Fruit fly (Drosophila melanogaster) whole organism, embryonic: Measurements from ENCODE around the gene Larp7.

Experiments used
- CG1024 ChIP-seq: fragments of 200-800 bp; sonication (Bioruptor generic); IDR thresholded peaks from 2 replicates; pipeline ENCODE4 v1.3.6; 2022; ENCODE audit warnings: missing biosample characterization, missing genetic modification characterization
- CG10267 ChIP-seq: fragments of 200-800 bp; sonication (Bioruptor generic); optimal IDR thresholded peaks from 2 replicates; lab custom pipeline; 2018; ENCODE audit warnings: missing biosample characterization, mild to moderate bottlenecking, missing genetic modification characterization, moderate library complexity
- CG11398 ChIP-seq: fragments of 200-800 bp; sonication (Bioruptor generic); optimal IDR thresholded peaks from 2 replicates; lab custom pipeline; 2016; ENCODE audit warnings: missing biosample characterization, missing genetic modification characterization
- CG12104 ChIP-seq: fragments of 200-800 bp; sonication (Bioruptor generic); optimal IDR thresholded peaks from 3 replicates; lab custom pipeline; 2016; ENCODE audit warnings: missing biosample characterization, missing genetic modification characterization
- CG1233 ChIP-seq: fragments of 200-800 bp; sonication (Bioruptor generic); optimal IDR thresholded peaks from 4 replicates; lab custom pipeline; 2018; ENCODE audit warnings: missing biosample characterization, mild to moderate bottlenecking, missing genetic modification characterization
- CG13424 ChIP-seq: fragments of 200-800 bp; sonication (Bioruptor generic); optimal IDR thresholded peaks from 2 replicates; lab custom pipeline; 2019; ENCODE audit warnings: missing biosample characterization, mild to moderate bottlenecking, missing genetic modification characterization, moderate library complexity
- CG13775 ChIP-seq: fragments of 200-800 bp; sonication (Bioruptor generic); optimal IDR thresholded peaks from 3 replicates; lab custom pipeline; 2017; ENCODE audit warnings: missing biosample characterization, mild to moderate bottlenecking, missing genetic modification characterization
- CG14710 ChIP-seq: fragments of 200-800 bp; sonication (Bioruptor generic); optimal IDR thresholded peaks from 3 replicates; lab custom pipeline; 2019; ENCODE audit warnings: missing biosample characterization, mild to moderate bottlenecking, missing genetic modification characterization, moderate library complexity
- CG17328 ChIP-seq: fragments of 200-800 bp; sonication (Bioruptor generic); IDR thresholded peaks from 2 replicates; pipeline ENCODE4 v1.3.6; 2022; ENCODE audit warnings: missing biosample characterization, missing genetic modification characterization
- CG2202 ChIP-seq: fragments of 200-800 bp; sonication (Bioruptor generic); optimal IDR thresholded peaks from 2 replicates; lab custom pipeline; 2018; ENCODE audit warnings: missing biosample characterization, mild to moderate bottlenecking, missing genetic modification characterization
- CG30403 ChIP-seq: fragments of 200-800 bp; sonication (Bioruptor generic); optimal IDR thresholded peaks from 3 replicates; lab custom pipeline; 2016; ENCODE audit warnings: missing biosample characterization, missing genetic modification characterization
- CG32767 ChIP-seq: fragments of 200-800 bp; sonication (Bioruptor generic); IDR thresholded peaks from 2 replicates; pipeline ENCODE4 v1.3.6; 2022; ENCODE audit warnings: missing biosample characterization, missing genetic modification characterization
- CG3726 ChIP-seq: fragments of 200-800 bp; sonication (Bioruptor generic); IDR thresholded peaks from 3 replicates; pipeline ENCODE4, ENCODE4 v1.3.6; 2022; ENCODE audit warnings: missing biosample characterization, missing genetic modification characterization
- CG4730 ChIP-seq: fragments of 200-800 bp; sonication (Bioruptor generic); IDR thresholded peaks from 2 replicates; pipeline ENCODE4 v1.3.6; 2022; ENCODE audit warnings: missing biosample characterization, missing genetic modification characterization
- CG6654 ChIP-seq: fragments of 200-800 bp; sonication (Bioruptor generic); optimal IDR thresholded peaks from 2 replicates; lab custom pipeline; 2017; ENCODE audit warnings: missing biosample characterization, mild to moderate bottlenecking, missing genetic modification characterization
- CG6689 ChIP-seq: fragments of 200-800 bp; sonication (Bioruptor generic); IDR thresholded peaks from 2 replicates; pipeline ENCODE4 v1.3.6; 2022; ENCODE audit warnings: missing biosample characterization, missing genetic modification characterization
- CG8924 ChIP-seq: fragments of 200-800 bp; optimal IDR thresholded peaks from 3 replicates; lab custom pipeline; 2019; ENCODE audit warnings: missing biosample characterization, mild to moderate bottlenecking, missing genetic modification characterization, moderate library complexity
- CG9727 ChIP-seq: fragments of 200-800 bp; sonication (Bioruptor generic); optimal IDR thresholded peaks from 3 replicates; lab custom pipeline; 2017; ENCODE audit warnings: missing biosample characterization, mild to moderate bottlenecking, missing genetic modification characterization
- CHES-1-like ChIP-seq: fragments of 200-800 bp; sonication (Bioruptor generic); optimal IDR thresholded peaks from 2 replicates; lab custom pipeline; 2016; ENCODE audit warnings: missing biosample characterization, missing genetic modification characterization
- D19B ChIP-seq: fragments of 200-800 bp; sonication (Bioruptor generic); optimal IDR thresholded peaks from 2 replicates; lab custom pipeline; 2017; ENCODE audit warnings: missing biosample characterization, mild to moderate bottlenecking, missing genetic modification characterization
- Dek ChIP-seq: fragments of 200-800 bp; sonication (Bioruptor generic); optimal IDR thresholded peaks from 3 replicates; lab custom pipeline; 2019; ENCODE audit warnings: missing biosample characterization, mild to moderate bottlenecking, missing genetic modification characterization, moderate library complexity
- Hsf ChIP-seq: fragments of 200-800 bp; sonication (Bioruptor generic); optimal IDR thresholded peaks from 3 replicates; lab custom pipeline; 2016; ENCODE audit warnings: missing biosample characterization, missing genetic modification characterization
- Lhr ChIP-seq: fragments of 200-800 bp; sonication (Bioruptor generic); optimal IDR thresholded peaks from 3 replicates; lab custom pipeline; 2017; ENCODE audit warnings: mild to moderate bottlenecking, missing biosample characterization, missing genetic modification reagents, missing genetic modification characterization
- Oaz ChIP-seq: fragments of 200-800 bp; sonication (Bioruptor generic); IDR thresholded peaks from 2 replicates; pipeline ENCODE4 v1.3.6; 2022; ENCODE audit warnings: missing biosample characterization, missing genetic modification characterization
- Stat92E ChIP-seq, 3 experiments: fragments of >200 bp in 2 of 3; fragments of 200-800 bp in 1 of 3; sonication (Bioruptor generic) in 1 of 3; optimal IDR thresholded peaks; 2 replicates each; lab custom pipeline; 2017 to 2019; ENCODE audit warnings: missing biosample characterization in 3 of 3, missing genetic modification characterization in 3 of 3, mild to moderate bottlenecking in 1 of 3, moderate library complexity in 1 of 3
- Taf1 ChIP-seq: fragments of 200-800 bp; sonication (Bioruptor generic); IDR thresholded peaks from 2 replicates; pipeline ENCODE4 v1.3.6; 2022; ENCODE audit warnings: missing biosample characterization, missing genetic modification characterization
- Xbp1 ChIP-seq: fragments of 200-800 bp; sonication (Bioruptor generic); optimal IDR thresholded peaks from 3 replicates; lab custom pipeline; 2016; ENCODE audit warnings: missing biosample characterization, mild to moderate bottlenecking, missing genetic modification characterization
- YL-1 ChIP-seq: fragments of 200-800 bp; sonication (Bioruptor generic); optimal IDR thresholded peaks from 3 replicates; lab custom pipeline; 2017; ENCODE audit warnings: missing biosample characterization, mild to moderate bottlenecking, missing genetic modification characterization
- ab ChIP-seq: fragments of 200-800 bp; sonication (Bioruptor generic); optimal IDR thresholded peaks from 2 replicates; lab custom pipeline; 2016; ENCODE audit warnings: missing biosample characterization, missing genetic modification characterization
- bigmax ChIP-seq: fragments of 200-800 bp; sonication (Bioruptor generic); optimal IDR thresholded peaks from 2 replicates; lab custom pipeline; 2018; ENCODE audit warnings: missing biosample characterization, mild to moderate bottlenecking, missing genetic modification characterization
- chn ChIP-seq: fragments of 200-800 bp; sonication (Bioruptor generic); optimal IDR thresholded peaks from 2 replicates; lab custom pipeline; 2016; ENCODE audit warnings: missing biosample characterization, missing genetic modification characterization
- ci ChIP-seq: fragments of 200-800 bp; sonication (Bioruptor generic); IDR thresholded peaks from 3 replicates; pipeline ENCODE4 v1.3.6; 2022; ENCODE audit warnings: missing biosample characterization, missing genetic modification characterization
- crp ChIP-seq, 2 experiments: fragments of 200-800 bp; sonication (Bioruptor generic); optimal IDR thresholded peaks; 2 replicates in 1 of 2; 3 replicates in 1 of 2; lab custom pipeline; 2017; ENCODE audit warnings: missing biosample characterization in 2 of 2, missing genetic modification characterization in 2 of 2, mild to moderate bottlenecking in 1 of 2, moderate library complexity in 1 of 2
- dm ChIP-seq: fragments of 200-800 bp; sonication (Bioruptor generic); optimal IDR thresholded peaks from 3 replicates; lab custom pipeline; 2016; ENCODE audit warnings: missing biosample characterization, missing genetic modification characterization
- fd3F ChIP-seq: fragments of 200-800 bp; sonication (Bioruptor generic); optimal IDR thresholded peaks from 2 replicates; lab custom pipeline; 2018; ENCODE audit warnings: missing biosample characterization, mild to moderate bottlenecking, missing genetic modification characterization, moderate library complexity
- fd64A ChIP-seq: fragments of 200-800 bp; sonication (Bioruptor generic); optimal IDR thresholded peaks from 3 replicates; lab custom pipeline; 2018; ENCODE audit warnings: missing biosample characterization, mild to moderate bottlenecking, missing genetic modification characterization
- gsb-n ChIP-seq: fragments of 200-800 bp; sonication (Bioruptor generic); optimal IDR thresholded peaks from 3 replicates; lab custom pipeline; 2018; ENCODE audit warnings: missing biosample characterization, mild to moderate bottlenecking, missing genetic modification characterization
- kni ChIP-seq: fragments of 200-800 bp; sonication (Bioruptor generic); optimal IDR thresholded peaks from 3 replicates; lab custom pipeline; 2017; ENCODE audit warnings: mild to moderate bottlenecking, missing biosample characterization, missing genetic modification reagents, missing genetic modification characterization
- lab ChIP-seq: fragments of 200-800 bp; sonication (Bioruptor generic); optimal IDR thresholded peaks from 3 replicates; lab custom pipeline; 2017; ENCODE audit warnings: missing biosample characterization, missing genetic modification characterization, mild to moderate bottlenecking, moderate library complexity, missing genetic modification reagents
- nerfin-2 ChIP-seq: fragments of 200-800 bp; sonication (Bioruptor generic); IDR thresholded peaks from 2 replicates; pipeline ENCODE4 v1.3.6; 2022; ENCODE audit warnings: missing biosample characterization, missing genetic modification characterization; ENCODE audit not compliant: partially characterized antibody
- prd ChIP-seq, 3 experiments: fragments of >200 bp in 2 of 3; fragments of 200-800 bp in 1 of 3; sonication (Bioruptor generic) in 1 of 3; optimal IDR thresholded peaks in 2 of 3; IDR thresholded peaks in 1 of 3; 2 replicates in 2 of 3; 3 replicates in 1 of 3; pipeline versions ENCODE4 v1.3.6 to Lab custom; 2017 to 2022; ENCODE audit warnings: missing biosample characterization in 1 of 3, missing genetic modification characterization in 1 of 3
- pzg ChIP-seq: fragments of 200-800 bp; sonication (Bioruptor generic); optimal IDR thresholded peaks from 3 replicates; lab custom pipeline; 2018; ENCODE audit warnings: missing biosample characterization, mild to moderate bottlenecking, missing genetic modification characterization, moderate library complexity
- rib ChIP-seq: fragments of 200-800 bp; sonication (Bioruptor generic); IDR thresholded peaks from 2 replicates; pipeline ENCODE4 v1.3.6; 2022; ENCODE audit warnings: missing biosample characterization, missing genetic modification characterization
- sd ChIP-seq: fragments of 200-800 bp; sonication (Bioruptor generic); optimal IDR thresholded peaks from 3 replicates; lab custom pipeline; 2018; ENCODE audit warnings: missing biosample characterization, mild to moderate bottlenecking, missing genetic modification characterization, moderate library complexity
- sim ChIP-seq: fragments of 200-800 bp; sonication (Bioruptor generic); IDR thresholded peaks from 2 replicates; pipeline ENCODE4 v1.3.6; 2022; ENCODE audit warnings: missing biosample characterization, missing genetic modification characterization
- sima ChIP-seq: fragments of 200-800 bp; sonication (Bioruptor generic); optimal IDR thresholded peaks from 2 replicates; lab custom pipeline; 2016; ENCODE audit warnings: missing biosample characterization, missing genetic modification characterization
- sr ChIP-seq: fragments of 200-800 bp; sonication (Bioruptor generic); IDR thresholded peaks from 3 replicates; pipeline ENCODE4 v1.3.6; 2022; ENCODE audit warnings: missing biosample characterization, missing genetic modification characterization
- tin ChIP-seq: fragments of 200-800 bp; sonication (Bioruptor generic); optimal IDR thresholded peaks from 3 replicates; lab custom pipeline; 2016; ENCODE audit warnings: missing biosample characterization, missing genetic modification characterization
- usp ChIP-seq: fragments of >200 bp; optimal IDR thresholded peaks from 2 replicates; lab custom pipeline; 2017; ENCODE audit warnings: missing biosample characterization, missing genetic modification characterization
- vnd ChIP-seq: fragments of 200-800 bp; sonication (Bioruptor generic); IDR thresholded peaks from 3 replicates; pipeline ENCODE4 v1.3.6; 2022; ENCODE audit warnings: missing biosample characterization, missing genetic modification characterization; ENCODE audit not compliant: partially characterized antibody

The Larp7 gene

DNA sequence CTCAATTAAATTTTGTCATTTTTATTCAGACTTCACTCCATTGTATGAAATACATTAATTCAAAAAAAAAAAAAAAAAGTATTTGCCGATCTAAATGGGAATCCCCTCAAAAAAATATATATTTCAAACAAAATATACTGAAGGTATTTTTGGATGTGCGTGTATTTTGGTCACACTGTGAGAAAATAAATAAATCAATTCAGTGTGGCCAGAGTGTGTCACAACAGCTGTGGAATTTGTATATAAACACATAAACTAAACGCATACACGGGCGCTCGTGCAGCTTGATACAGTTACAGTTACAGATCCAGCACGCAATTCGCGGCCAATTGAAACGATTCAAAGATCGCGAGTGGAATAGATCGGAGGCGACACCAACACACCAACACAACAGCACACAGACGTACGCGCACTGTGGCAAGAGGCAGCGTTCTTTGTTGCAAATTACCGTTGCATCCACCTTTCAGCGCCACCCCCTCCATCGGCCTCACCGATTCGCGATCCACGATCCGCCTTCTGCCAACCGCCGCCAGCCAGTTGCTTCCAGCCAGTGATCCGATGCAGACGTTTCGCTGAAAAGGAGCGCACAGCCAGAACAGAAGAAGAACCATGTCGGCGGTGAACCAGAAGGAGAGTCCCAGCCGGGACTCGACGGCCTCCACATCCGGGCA, 6.7 kb downstream of the Larp7 start, which contains the start of gene CG17754 (continued):
- TF ChIP-seq CG6654 (no peak), chn (GFP tag; lab: Kevin White, UChicago) (no peak), ab (no peak), kni (GFP tag; lab: Kevin White, UChicago) (no peak), tin (GFP tag; lab: Kevin White, UChicago) (no peak), CG17328 (GFP tag; lab: Robert Waterston, UW) (no peak), sd (tag; lab: Kevin White, UChicago) (peak; percentile 85), prd (optimal IDR thresholded peaks at IDR 0.05; lab: Kevin White, UChicago) (no peak), prd (GFP tag; IDR thresholded peaks at IDR 0.05; lab: Robert Waterston, UW) (no peak), Oaz (GFP tag; lab: Robert Waterston, UW) (no peak), CG10267 (peak; percentile 14), crp (GFP tag; optimal IDR thresholded peaks at IDR 0.05; lab: Kevin White, UChicago) (peak; percentile 21 to 83), vnd (GFP tag; lab: Robert Waterston, UW) (no peak), CG32767 (no peak), CHES-1-like (GFP tag; lab: Kevin White, UChicago) (peak; percentile 0), Hsf (no peak), bigmax (no peak), CG13775 (GFP tag; lab: Kevin White, UChicago) (no peak), Dek (tag; lab: Kevin White, UChicago) (no peak), YL-1 (peak; percentile 32), CG30403 (GFP tag; lab: Kevin White, UChicago) (no peak), nerfin-2 (GFP tag; lab: Robert Waterston, UW) (no peak), fd3F (GFP tag; lab: Kevin White, UChicago) (no peak), CG11398 (no peak), usp (no peak), CG2202 (tag; lab: Kevin White, UChicago) (no peak), gsb-n (tag; lab: Kevin White, UChicago) (no peak), sima (no peak), dm (GFP tag; lab: Kevin White, UChicago) (no peak), rib (GFP tag; lab: Robert Waterston, UW) (no peak), CG6689 (GFP tag; lab: Robert Waterston, UW) (no peak), CG8924 (tag; lab: Kevin White, UChicago) (peak; percentile 34), pzg (GFP tag; lab: Kevin White, UChicago) (peak; percentile 61), sim (no peak), CG12104 (GFP tag; lab: Kevin White, UChicago) (no peak), CG1233 (no peak), Stat92E (GFP tag; optimal IDR thresholded peaks at IDR 0.05; lab: Kevin White, UChicago) (no peak), Lhr (peak; percentile 59), D19B (GFP tag; lab: Kevin White, UChicago) (no peak), CG14710 (peak; percentile 47), sr (GFP tag; lab: Robert Waterston, UW) (no peak), CG1024 (GFP tag; lab: Robert Waterston, UW) (no peak), Xbp1 (GFP tag; lab: Kevin White, UChicago) (no peak), fd64A (no peak), lab (GFP tag; lab: Kevin White, UChicago) (no peak), CG9727 (GFP tag; lab: Kevin White, UChicago) (no peak), Taf1 (GFP tag; lab: Robert Waterston, UW) (no peak), CG4730 (GFP tag; lab: Robert Waterston, UW) (no peak), CG3726 (GFP tag; lab: Robert Waterston, UW) (no peak), ci (GFP tag; lab: Robert Waterston, UW) (no peak), CG13424 (tag; lab: Kevin White, UChicago) (no peak)
